Fruit fly (Drosophila melanogaster) whole organism, pupa: ENCODE results near the gene CG8852.

ENCODE experiments used
- CG13204 ChIP-seq: fragments of 200-800 bp; sonication (Bioruptor generic); optimal IDR thresholded peaks from 2 replicates; lab custom pipeline; 2018; ENCODE audit warnings: missing biosample characterization, mild to moderate bottlenecking, missing genetic modification characterization, moderate library complexity
- CG32121 ChIP-seq: fragments of 200-800 bp; sonication (Bioruptor generic); IDR thresholded peaks from 2 replicates; pipeline ENCODE4 v1.3.6; 2022; ENCODE audit warnings: missing biosample characterization, missing genetic modification characterization
- CG34367 ChIP-seq: fragments of 200-800 bp; sonication (Bioruptor generic); optimal IDR thresholded peaks from 2 replicates; lab custom pipeline; 2018; ENCODE audit warnings: missing biosample characterization, mild to moderate bottlenecking, missing genetic modification characterization
- CG8159 ChIP-seq: fragments of 200-800 bp; sonication (Bioruptor generic); optimal IDR thresholded peaks from 3 replicates; lab custom pipeline; 2018; ENCODE audit warnings: missing biosample characterization, mild to moderate bottlenecking, missing genetic modification characterization, moderate library complexity
- CG8301 ChIP-seq: fragments of 200-800 bp; sonication (Bioruptor generic); optimal IDR thresholded peaks from 2 replicates; lab custom pipeline; 2018; ENCODE audit warnings: missing biosample characterization, mild to moderate bottlenecking, missing genetic modification characterization
- CG9948 ChIP-seq: fragments of 200-800 bp; sonication (Bioruptor generic); optimal IDR thresholded peaks from 2 replicates; lab custom pipeline; 2018; ENCODE audit warnings: missing biosample characterization, mild to moderate bottlenecking, missing genetic modification characterization, moderate library complexity
- D1 ChIP-seq: fragments of 200-800 bp; sonication (Bioruptor generic); optimal IDR thresholded peaks from 2 replicates; lab custom pipeline; 2018; ENCODE audit warnings: missing biosample characterization, mild to moderate bottlenecking, missing genetic modification characterization, moderate library complexity
- Ets98B ChIP-seq: fragments of 200-800 bp; sonication (Bioruptor generic); IDR thresholded peaks from 2 replicates; pipeline ENCODE4 v1.3.6; 2022; ENCODE audit warnings: missing biosample characterization, missing genetic modification characterization
- Snoo ChIP-seq: fragments of 200-800 bp; sonication (Bioruptor generic); optimal IDR thresholded peaks from 3 replicates; lab custom pipeline; 2017; ENCODE audit warnings: missing biosample characterization, mild to moderate bottlenecking, missing genetic modification characterization, inconsistent platforms
- gl ChIP-seq: fragments of 200-800 bp; sonication (Bioruptor generic); optimal IDR thresholded peaks from 2 replicates; lab custom pipeline; 2018; ENCODE audit warnings: missing biosample characterization, mild to moderate bottlenecking, missing genetic modification characterization

dm6 chr2L:3562435-3562834 lies 37.5 kb downstream of the CG8852 start:
- TF ChIP-seq D1 (tag; lab: Kevin White, UChicago): no peak
- no peak for TF ChIP-seq gl (tag; lab: Kevin White, UChicago)
- peak; percentile 62 for TF ChIP-seq CG9948 (tag; lab: Kevin White, UChicago)
- TF ChIP-seq Snoo (tag; lab: Kevin White, UChicago): no peak
- peak; percentile 68 for TF ChIP-seq CG8159 (tag; lab: Kevin White, UChicago)
- TF ChIP-seq CG32121 (GFP tag; lab: Robert Waterston, UW): no peak
- TF ChIP-seq CG13204 (GFP tag; lab: Kevin White, UChicago): peak; percentile 27
- TF ChIP-seq CG8301 (tag; lab: Kevin White, UChicago): peak; percentile 50
- TF ChIP-seq Ets98B: no peak
- peak; percentile 50 for TF ChIP-seq CG34367 (tag; lab: Kevin White, UChicago)
